Worm (Caenorhabditis elegans) whole organism, L3 larva: ENCODE measurements around the gene srh-167.

Experiments used
- ZK546.5 ChIP-seq: sonication (generic microtip); optimal IDR thresholded peaks from 2 replicates; lab custom pipeline; 2017; ENCODE audit warnings: missing biosample characterization, missing genetic modification characterization
- egl-27 ChIP-seq: sonication (generic microtip); optimal IDR thresholded peaks from 4 replicates; lab custom pipeline; 2017; ENCODE audit warnings: missing biosample characterization, missing genetic modification reagents, missing genetic modification characterization
- fkh-10 ChIP-seq: sonication (generic microtip); optimal IDR thresholded peaks from 2 replicates; lab custom pipeline; 2017; ENCODE audit warnings: missing biosample characterization, missing genetic modification reagents, missing genetic modification characterization
- fos-1 ChIP-seq: fragments of 150-350 bp; optimal IDR thresholded peaks from 2 replicates; lab custom pipeline; 2014; ENCODE audit warnings: missing biosample characterization, missing genetic modification characterization
- nfya-1 ChIP-seq: sonication (generic microtip); optimal IDR thresholded peaks from 2 replicates; lab custom pipeline; 2017; ENCODE audit warnings: missing genetic modification characterization, mild to moderate bottlenecking, missing compliant biosample characterization, antibody characterized with exemption, moderate library complexity; ENCODE audit not compliant: insufficient read depth
- nhr-11 ChIP-seq: fragments of 150-350 bp; optimal IDR thresholded peaks from 2 replicates; lab custom pipeline; 2014; ENCODE audit warnings: missing biosample characterization, missing genetic modification characterization
- nhr-12 ChIP-seq: fragments of 150-350 bp; optimal IDR thresholded peaks from 2 replicates; lab custom pipeline; 2014; ENCODE audit warnings: missing biosample characterization, missing genetic modification characterization
- nhr-77 ChIP-seq: fragments of 150-350 bp; optimal IDR thresholded peaks from 2 replicates; lab custom pipeline; 2014; ENCODE audit warnings: missing biosample characterization, missing genetic modification characterization
- pha-4 ChIP-seq: fragments of 150-350 bp; optimal IDR thresholded peaks from 2 replicates; lab custom pipeline; 2014; ENCODE audit warnings: missing biosample characterization, missing genetic modification reagents, missing genetic modification characterization
- unc-62 ChIP-seq: fragments of 150-350 bp; sonication (generic microtip); optimal IDR thresholded peaks from 4 replicates; lab custom pipeline; 2014; ENCODE audit warnings: missing biosample characterization, missing genetic modification reagents, missing genetic modification characterization
- ztf-4 ChIP-seq: fragments of 150-350 bp; optimal IDR thresholded peaks from 2 replicates; lab custom pipeline; 2014; ENCODE audit warnings: missing biosample characterization, missing genetic modification characterization

DNA sequence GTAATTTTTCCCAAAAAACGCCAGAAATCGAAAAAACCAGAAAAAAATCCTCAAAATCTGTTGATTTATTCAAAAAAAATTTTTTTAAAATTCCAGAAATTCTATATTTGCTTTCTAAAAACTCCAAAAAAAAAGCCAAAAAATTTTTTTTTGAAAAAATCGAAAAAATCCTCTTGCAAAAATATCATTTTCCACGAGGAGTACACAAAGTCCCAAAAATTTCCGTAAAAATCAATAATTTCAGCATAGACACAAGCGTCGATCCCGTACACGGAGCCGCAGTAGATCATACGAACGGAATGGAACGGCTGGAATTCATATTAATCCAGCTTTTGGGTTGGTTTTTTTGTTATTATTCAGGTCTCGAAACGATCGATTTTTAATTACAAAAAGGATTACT, 34.6 kb downstream of the srh-167 start:
- TF ChIP-seq nhr-12 = no peak
- no peak for TF ChIP-seq fos-1 (tag; lab: Kevin White, UChicago)
- no peak for TF ChIP-seq nhr-11
- no peak for TF ChIP-seq nfya-1 (tag; lab: Kevin White, UChicago)
- TF ChIP-seq nhr-77 (tag; lab: Kevin White, UChicago) = no peak
- no peak for TF ChIP-seq egl-27
- TF ChIP-seq ZK546.5 = no peak
- TF ChIP-seq unc-62 (GFP tag; lab: Kevin White, UChicago) = no peak
- no peak for TF ChIP-seq ztf-4
- TF ChIP-seq fkh-10 (GFP tag; lab: Kevin White, UChicago) = no peak
- no peak for TF ChIP-seq pha-4 (tag; lab: Kevin White, UChicago)
